Worm (Caenorhabditis elegans) whole organism, L4 larva: ENCODE measurements around the gene C14A11.5.
A peak's percentile ranks its signal among the peaks of the same experiment; 100 is the strongest.

Source experiments
- D1046.2 ChIP-seq: fragments of 200-800 bp; sonication (Bioruptor generic); IDR thresholded peaks from 2 replicates; pipeline ENCODE4 v1.3.6; 2022; ENCODE audit warnings: missing genetic modification characterization, missing compliant biosample characterization
- F10B5.3 ChIP-seq: sonication (generic microtip); optimal IDR thresholded peaks from 2 replicates; lab custom pipeline; 2016; ENCODE audit warnings: mild to moderate bottlenecking, missing genetic modification characterization, missing compliant biosample characterization
- T20F7.1 ChIP-seq: fragments of 200-800 bp; sonication (Bioruptor generic); optimal IDR thresholded peaks from 2 replicates; lab custom pipeline; 2018; ENCODE audit warnings: mild to moderate bottlenecking, missing genetic modification characterization, missing compliant biosample characterization
- Y48G9A.11 ChIP-seq: fragments of 200-800 bp; sonication (Bioruptor generic); IDR thresholded peaks from 2 replicates; pipeline ENCODE4 v1.3.6; 2022; ENCODE audit warnings: missing genetic modification reagents, missing genetic modification characterization, missing compliant biosample characterization
- Y5F2A.4 ChIP-seq: fragments of 200-800 bp; sonication (Bioruptor generic); optimal IDR thresholded peaks from 2 replicates; lab custom pipeline; 2018; ENCODE audit warnings: mild to moderate bottlenecking, missing genetic modification characterization, missing compliant biosample characterization
- Y75B8A.6 ChIP-seq: fragments of 200-800 bp; sonication (Bioruptor generic); IDR thresholded peaks from 2 replicates; pipeline ENCODE4 v1.3.6; 2022; ENCODE audit warnings: missing genetic modification reagents, missing genetic modification characterization, missing compliant biosample characterization
- aha-1 ChIP-seq: fragments of 150-350 bp; peaks from one replicate; lab custom pipeline; 2014; ENCODE audit warnings: missing biosample characterization, missing genetic modification characterization
- ama-1 ChIP-seq: fragments of 150-350 bp; optimal IDR thresholded peaks from 2 replicates; lab custom pipeline; 2014; ENCODE audit warnings: inconsistent platforms, mixed read lengths
- cey-2 ChIP-seq: sonication (generic microtip); optimal IDR thresholded peaks from 3 replicates; lab custom pipeline; 2017; ENCODE audit warnings: missing genetic modification characterization, mild to moderate bottlenecking, missing compliant biosample characterization, antibody characterized with exemption, borderline replicate concordance; ENCODE audit not compliant: insufficient read depth
- daf-16 ChIP-seq, 3 experiments: sonication (generic microtip); optimal IDR thresholded peaks; 2 replicates each; lab custom pipeline; 2016 to 2017; ENCODE audit warnings: missing genetic modification characterization in 3 of 3, missing genetic modification reagents in 3 of 3, mild to moderate bottlenecking in 2 of 3, missing compliant biosample characterization in 2 of 3, missing biosample characterization in 1 of 3, moderate library complexity in 1 of 3
- dmd-6 ChIP-seq: fragments of 200-800 bp; sonication (Bioruptor generic); IDR thresholded peaks from 2 replicates; pipeline ENCODE4 v1.3.6; 2022; ENCODE audit warnings: missing genetic modification reagents, missing genetic modification characterization, missing compliant biosample characterization
- dmd-8 ChIP-seq: fragments of 200-800 bp; sonication (Bioruptor generic); IDR thresholded peaks from 2 replicates; pipeline ENCODE4 v1.3.6; 2022; ENCODE audit warnings: missing genetic modification characterization, missing compliant biosample characterization
- dve-1 ChIP-seq: sonication (generic microtip); optimal IDR thresholded peaks from 2 replicates; lab custom pipeline; 2017; ENCODE audit warnings: antibody characterized with exemption, mild to moderate bottlenecking, missing genetic modification characterization, missing compliant biosample characterization; ENCODE audit not compliant: insufficient read depth
- fkh-10 ChIP-seq: fragments of 150-350 bp; optimal IDR thresholded peaks from 2 replicates; lab custom pipeline; 2014; ENCODE audit warnings: missing biosample characterization, missing genetic modification reagents, missing genetic modification characterization
- hlh-30 ChIP-seq: sonication (generic microtip); optimal IDR thresholded peaks from 2 replicates; lab custom pipeline; 2017; ENCODE audit warnings: antibody characterized with exemption, mild to moderate bottlenecking, missing genetic modification characterization, missing compliant biosample characterization; ENCODE audit not compliant: insufficient read depth
- madf-5 ChIP-seq, 2 experiments: fragments of 200-800 bp; sonication (Bioruptor generic); IDR thresholded peaks; 2 replicates each; pipeline ENCODE4 v1.3.6; 2022; ENCODE audit warnings: missing compliant biosample characterization in 2 of 2, missing genetic modification characterization in 2 of 2
- madf-9 ChIP-seq: fragments of 200-800 bp; sonication (Bioruptor generic); conservative IDR thresholded peaks from 2 replicates; pipeline ENCODE4 v1.3.6; 2022; ENCODE audit warnings: missing genetic modification reagents, missing genetic modification characterization, missing compliant biosample characterization
- mdl-1 ChIP-seq, 2 experiments: fragments of 150-350 bp in 1 of 2; sonication (generic microtip) in 1 of 2; optimal IDR thresholded peaks; 2 replicates each; lab custom pipeline; 2014 to 2017; ENCODE audit warnings: missing biosample characterization in 2 of 2, missing genetic modification characterization in 2 of 2
- mxl-2 ChIP-seq: fragments of 200-800 bp; sonication (Bioruptor generic); conservative IDR thresholded peaks from 2 replicates; pipeline ENCODE4 v1.3.6; 2022; ENCODE audit warnings: missing genetic modification reagents, missing genetic modification characterization, missing compliant biosample characterization
- nhr-102 ChIP-seq: sonication (generic microtip); optimal IDR thresholded peaks from 2 replicates; lab custom pipeline; 2016; ENCODE audit warnings: mild to moderate bottlenecking, missing genetic modification characterization, moderate library complexity, missing compliant biosample characterization
- nhr-237 ChIP-seq: sonication (generic microtip); optimal IDR thresholded peaks from 2 replicates; lab custom pipeline; 2017; ENCODE audit warnings: missing biosample characterization, missing genetic modification characterization
- nhr-25 ChIP-seq: sonication (generic microtip); optimal IDR thresholded peaks from 2 replicates; lab custom pipeline; 2017; ENCODE audit warnings: missing genetic modification characterization, mild to moderate bottlenecking, missing compliant biosample characterization, antibody characterized with exemption, moderate library complexity, borderline replicate concordance; ENCODE audit not compliant: insufficient read depth
- nhr-28 ChIP-seq: fragments of 150-350 bp; optimal IDR thresholded peaks from 2 replicates; lab custom pipeline; 2014; ENCODE audit warnings: missing biosample characterization, missing genetic modification characterization
- nhr-42 ChIP-seq: fragments of 200-800 bp; sonication (Bioruptor generic); IDR thresholded peaks from 2 replicates; pipeline ENCODE4 v1.3.6; 2022; ENCODE audit warnings: missing genetic modification characterization, missing compliant biosample characterization
- nhr-77 ChIP-seq: fragments of 150-350 bp; optimal IDR thresholded peaks from 2 replicates; lab custom pipeline; 2014; ENCODE audit warnings: missing biosample characterization, missing genetic modification characterization
- php-3 ChIP-seq: fragments of 200-800 bp; sonication (Bioruptor generic); IDR thresholded peaks from 2 replicates; pipeline ENCODE4 v1.3.6; 2022; ENCODE audit warnings: missing genetic modification reagents, missing genetic modification characterization, missing compliant biosample characterization
- set-16 ChIP-seq: fragments of 200-800 bp; sonication (Bioruptor generic); IDR thresholded peaks from 2 replicates; pipeline ENCODE4 v1.3.6; 2022; ENCODE audit warnings: missing genetic modification reagents, missing genetic modification characterization, missing compliant biosample characterization
- skn-1 ChIP-seq: fragments of 150-350 bp; optimal IDR thresholded peaks from 2 replicates; lab custom pipeline; 2014; ENCODE audit warnings: missing biosample characterization, missing genetic modification characterization
- tag-97 ChIP-seq: fragments of 200-800 bp; sonication (Bioruptor generic); IDR thresholded peaks from 2 replicates; pipeline ENCODE4 v1.3.6; 2022; ENCODE audit warnings: missing genetic modification characterization, missing compliant biosample characterization
- unc-39 ChIP-seq: sonication (generic microtip); optimal IDR thresholded peaks from 2 replicates; lab custom pipeline; 2017; ENCODE audit warnings: missing biosample characterization, missing genetic modification characterization
- unc-62 ChIP-seq, 3 experiments: fragments of 150-350 bp in 1 of 3; sonication (generic microtip); optimal IDR thresholded peaks in 2 of 3; peaks in 1 of 3; 1 replicate in 1 of 3; 2 replicates in 2 of 3; lab custom pipeline; 2014 to 2017; ENCODE audit warnings: missing biosample characterization in 3 of 3, missing genetic modification characterization in 3 of 3, missing genetic modification reagents in 3 of 3, missing genotype in 1 of 3

Gene C14A11.5

DNA sequence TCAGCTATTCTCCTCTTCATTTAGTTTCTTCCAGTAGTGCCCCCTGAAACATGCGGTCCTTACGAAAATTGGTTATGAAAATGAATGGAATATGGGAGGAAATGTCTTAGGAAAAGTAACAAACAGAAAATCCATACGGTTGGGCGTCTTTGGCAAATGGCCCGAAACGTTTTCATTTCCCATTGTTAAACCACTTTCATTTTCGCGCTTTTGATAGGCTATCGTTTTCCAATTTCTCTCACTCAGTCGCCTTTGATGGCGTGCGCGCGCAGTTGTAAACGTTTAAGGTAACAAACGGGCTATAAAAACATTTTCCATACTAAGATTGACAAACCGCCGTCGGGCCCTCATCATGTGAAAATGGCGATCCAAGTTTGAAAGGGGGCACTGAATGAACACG, 12.3 kb downstream of the C14A11.5 start:
- TF ChIP-seq hlh-30 (tag; lab: Kevin White, UChicago) = peak; percentile 24
- no peak for TF ChIP-seq nhr-25 (tag; lab: Kevin White, UChicago)

DNA sequence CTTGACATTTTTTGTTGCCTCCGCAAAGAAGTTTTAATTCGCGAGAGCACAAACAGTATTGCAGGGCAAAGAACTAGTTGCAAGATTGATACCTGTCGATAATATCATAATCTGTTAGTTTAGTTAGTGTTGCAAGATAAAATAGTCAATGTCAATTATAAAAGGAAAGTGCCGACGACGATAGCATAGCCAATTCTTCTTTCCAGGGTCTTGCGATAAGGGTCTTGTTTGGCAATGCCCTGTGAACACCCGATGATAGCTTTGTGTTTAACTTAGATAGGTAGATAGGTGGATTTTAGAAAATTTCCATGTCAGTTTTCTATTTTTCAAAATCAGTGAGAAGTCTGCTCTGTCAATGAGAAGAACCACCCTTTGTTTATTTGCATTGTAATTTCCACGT, 13.0 kb downstream of the C14A11.5 start:
- TF ChIP-seq unc-39 (tag; lab: Kevin White, UChicago) = no peak
- TF ChIP-seq F10B5.3 (tag; lab: Kevin White, UChicago) = no peak
- TF ChIP-seq dve-1 (tag; lab: Kevin White, UChicago) = peak; percentile 2

DNA sequence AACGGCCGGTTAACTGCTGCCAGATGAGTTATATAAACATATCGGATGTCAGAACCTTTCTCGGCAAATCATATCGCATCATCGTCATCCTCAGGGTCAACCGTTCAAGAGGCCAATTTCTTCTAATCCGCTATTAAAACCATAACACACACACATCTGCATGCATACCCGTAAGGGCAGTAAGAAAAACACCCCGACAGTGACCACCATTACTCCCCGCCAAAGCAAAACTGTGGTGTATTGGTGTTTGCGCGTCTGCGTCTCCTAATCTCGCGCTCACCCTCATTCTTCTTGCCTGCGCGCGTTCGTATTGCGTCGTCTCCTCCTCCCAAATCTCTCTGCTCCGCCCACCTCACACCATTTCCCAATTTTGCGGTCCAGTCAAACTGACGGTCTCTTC, 13.8 kb downstream of the C14A11.5 start:
- TF ChIP-seq nhr-102 (tag; lab: Kevin White, UChicago) = no peak
- TF ChIP-seq mxl-2 (GFP tag; lab: Robert Waterston, UW) = no peak
- TF ChIP-seq aha-1 (tag; lab: Kevin White, UChicago) = peak; percentile 68
- TF ChIP-seq ama-1 = no peak
- no peak for TF ChIP-seq cey-2 (tag; lab: Kevin White, UChicago)
- no peak for TF ChIP-seq madf-9 (GFP tag; lab: Robert Waterston, UW)
- TF ChIP-seq set-16 (GFP tag; lab: Robert Waterston, UW) = 0 out of 2 replicates have a peak, but pooled peaks have one; percentile 12
- no peak for TF ChIP-seq mdl-1 (tag; optimal IDR thresholded peaks at IDR 0.05; lab: Kevin White, UChicago)
- TF ChIP-seq nhr-25 (tag; lab: Kevin White, UChicago) = no peak
- no peak for TF ChIP-seq Y48G9A.11 (GFP tag; lab: Robert Waterston, UW)
- TF ChIP-seq Y5F2A.4 (GFP tag; lab: Kevin White, UChicago) = no peak
- TF ChIP-seq php-3 = no peak
- no peak for TF ChIP-seq dmd-8 (GFP tag; lab: Robert Waterston, UW)
- TF ChIP-seq dmd-6 (GFP tag; lab: Robert Waterston, UW) = no peak

DNA sequence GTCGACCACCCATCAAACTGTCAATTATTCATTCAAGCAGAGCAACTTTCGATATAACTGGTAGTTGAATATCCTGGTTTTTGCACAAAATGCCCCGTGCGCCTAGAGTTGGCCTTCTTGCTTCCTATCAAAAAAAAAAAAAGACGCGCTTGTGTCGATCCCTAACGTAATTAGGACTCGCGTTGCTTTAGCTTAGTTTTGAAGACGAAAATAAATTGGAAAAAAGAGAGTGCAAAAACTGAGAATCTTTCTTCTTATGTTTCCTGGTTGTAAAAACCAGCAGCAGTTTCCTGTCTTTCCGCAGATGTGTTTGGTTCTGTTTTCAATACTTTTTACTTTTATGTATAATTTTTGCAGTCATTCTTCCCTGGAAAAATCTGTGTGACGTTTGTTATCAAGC, 29.4 kb downstream of the C14A11.5 start:
- peak in 1 of 2 experiments; percentile 56 for TF ChIP-seq unc-62 (GFP tag; optimal IDR thresholded peaks at IDR 0.05 in 1 of 2; lab: Kevin White, UChicago)
- TF ChIP-seq unc-62 (tag; optimal IDR thresholded peaks at IDR 0.05; lab: Kevin White, UChicago) = no peak
- TF ChIP-seq fkh-10 (GFP tag; lab: Kevin White, UChicago) = peak; percentile 10
- no peak for TF ChIP-seq T20F7.1 (GFP tag; lab: Kevin White, UChicago)

DNA sequence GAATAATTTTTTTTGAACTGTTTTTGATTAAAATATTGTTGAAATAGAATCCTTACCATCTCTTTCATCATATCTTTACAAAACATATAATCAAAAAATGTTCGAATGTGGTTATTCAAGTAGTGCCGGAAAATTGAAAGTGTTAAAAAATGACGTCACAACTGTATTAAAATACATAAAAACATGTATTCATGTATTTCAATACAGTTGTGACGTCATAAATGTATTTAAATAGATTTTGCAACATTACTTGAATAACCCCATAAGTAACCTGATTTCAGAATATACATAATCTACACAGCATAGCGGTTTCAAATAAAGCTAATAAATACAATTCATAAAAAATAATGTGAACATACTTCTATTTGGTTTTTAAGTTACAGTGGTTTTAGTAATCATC, 30.4 kb downstream of the C14A11.5 start:
- no peak for TF ChIP-seq tag-97
- TF ChIP-seq nhr-42 = no peak
- TF ChIP-seq Y48G9A.11 (GFP tag; lab: Robert Waterston, UW) = no peak
- TF ChIP-seq cey-2 (tag; lab: Kevin White, UChicago) = no peak
- TF ChIP-seq hlh-30 (tag; lab: Kevin White, UChicago) = no peak
- TF ChIP-seq madf-5 (GFP tag; IDR thresholded peaks at IDR 0.05; lab: Robert Waterston, UW) = no peak
- no peak for TF ChIP-seq nhr-28 (tag; lab: Kevin White, UChicago)
- no peak for TF ChIP-seq nhr-237 (tag; lab: Kevin White, UChicago)
- TF ChIP-seq Y75B8A.6 (GFP tag; lab: Robert Waterston, UW) = no peak
- TF ChIP-seq nhr-77 = no peak
- TF ChIP-seq skn-1 = no peak
- TF ChIP-seq D1046.2 (GFP tag; lab: Robert Waterston, UW) = no peak

DNA sequence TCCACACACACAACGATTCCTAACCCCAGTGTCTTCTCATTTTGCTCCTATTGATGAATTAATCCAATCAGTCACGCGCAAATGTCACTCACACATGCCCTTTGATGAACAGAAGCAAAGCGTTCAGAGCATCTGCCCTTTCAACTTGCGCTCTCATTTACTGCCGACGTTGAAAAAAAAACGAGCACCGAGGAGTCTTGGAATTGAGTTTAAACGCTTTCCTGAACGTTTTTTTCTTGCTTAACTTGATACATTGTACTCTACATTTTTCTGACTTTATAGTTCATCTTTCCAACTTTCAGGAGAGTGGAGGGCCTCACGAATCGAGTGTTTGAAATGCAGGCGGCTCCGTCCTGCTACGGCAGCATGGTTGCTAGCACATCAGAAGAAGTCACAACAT, 35.6 kb downstream of the C14A11.5 start, which contains the start of gene cgef-1:
Gene cgef-1, plus strand, starts transcription at position 301 of the 400 bp plus-strand sequence.
- peak; percentile 40 for TF ChIP-seq aha-1 (tag; lab: Kevin White, UChicago)
- TF ChIP-seq daf-16 (GFP tag; optimal IDR thresholded peaks at IDR 0.05; lab: Kevin White, UChicago) = no peak
- TF ChIP-seq daf-16 (tag; optimal IDR thresholded peaks at IDR 0.05; lab: Kevin White, UChicago) = no peak
- no peak for TF ChIP-seq dve-1 (tag; lab: Kevin White, UChicago)
